Fruit fly (Drosophila melanogaster): Measurements from ENCODE around the gene CG43248.

DNA sequence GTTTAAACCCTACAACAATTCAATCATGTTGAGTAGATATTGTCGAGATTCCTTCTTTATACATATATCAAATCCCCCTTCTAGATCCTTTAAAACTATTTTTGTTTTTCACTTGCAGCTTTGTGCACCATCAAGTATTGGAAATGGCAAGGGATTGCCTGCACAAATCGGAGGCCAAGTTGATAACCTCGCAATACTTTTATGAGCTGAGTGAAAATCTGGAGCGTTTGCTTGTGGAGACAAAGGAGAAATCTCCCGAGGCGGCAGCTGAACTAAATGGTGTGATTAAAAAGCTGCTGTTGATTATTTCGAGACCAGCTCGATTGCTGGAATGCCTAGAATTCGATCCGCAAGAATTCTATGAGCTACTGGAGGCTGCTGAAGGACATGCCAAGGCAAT is 39.3 kb upstream of the CG43248 start:
- TF ChIP-seq CG17806 (tag; optimal IDR thresholded peaks at IDR 0.05) (no peak), CG14655 (GFP tag; optimal IDR thresholded peaks at IDR 0.05) (no peak), CG32121 (GFP tag; IDR thresholded peaks at IDR 0.05) (no peak), CG34367 (tag; optimal IDR thresholded peaks at IDR 0.05) (no peak), CG9948 (tag; optimal IDR thresholded peaks at IDR 0.05) (no peak), EcR (GFP tag; optimal IDR thresholded peaks at IDR 0.05) (no peak), CG10348 (GFP tag; IDR thresholded peaks at IDR 0.05) (no peak), CG13204 (GFP tag; optimal IDR thresholded peaks at IDR 0.05) (no peak), Pif1B (GFP tag; optimal IDR thresholded peaks at IDR 0.05) (no peak)
